Worm (Caenorhabditis elegans): ENCODE measurements around the gene fmil-1.

- TF ChIP-seq che-1 (tag; optimal IDR thresholded peaks at IDR 0.05) (no peak), zip-5 (tag; optimal IDR thresholded peaks at IDR 0.05) (no peak), sox-4 (tag; optimal IDR thresholded peaks at IDR 0.05) (no peak), pqm-1 (tag; optimal IDR thresholded peaks at IDR 0.05) (peak; percentile 75), ama-1 (optimal IDR thresholded peaks at IDR 0.05) (no peak)
Observed at ce11 chrIV:3611845-3612244, 56.7 kb downstream of the fmil-1 start.
